Worm (Caenorhabditis elegans) whole organism, L1 larva: ENCODE data around the gene rps-4.

Experiments used
- C04F5.9 ChIP-seq: sonication (generic microtip); optimal IDR thresholded peaks from 2 replicates; lab custom pipeline; 2016; ENCODE audit warnings: missing genetic modification characterization, missing compliant biosample characterization
- C16A3.4 ChIP-seq: fragments of 150-350 bp; optimal IDR thresholded peaks from 2 replicates; lab custom pipeline; 2014; ENCODE audit warnings: missing biosample characterization, missing genetic modification characterization
- F16B12.6 ChIP-seq: fragments of 150-350 bp; optimal IDR thresholded peaks from 2 replicates; lab custom pipeline; 2014; ENCODE audit warnings: missing biosample characterization, missing genetic modification characterization
- ama-1 ChIP-seq: fragments of 150-350 bp; optimal IDR thresholded peaks from 2 replicates; lab custom pipeline; 2014
- blmp-1 ChIP-seq: fragments of 150-350 bp; optimal IDR thresholded peaks from 2 replicates; lab custom pipeline; 2014; ENCODE audit warnings: missing biosample characterization, missing genetic modification characterization
- ceh-8 ChIP-seq: fragments of 200-800 bp; sonication (Bioruptor generic); optimal IDR thresholded peaks from 2 replicates; lab custom pipeline; 2018; ENCODE audit warnings: mild to moderate bottlenecking, missing genetic modification characterization, moderate library complexity, missing compliant biosample characterization
- ceh-88 ChIP-seq: fragments of 200-800 bp; sonication (Bioruptor generic); IDR thresholded peaks from 2 replicates; pipeline ENCODE4 v1.3.6; 2022; ENCODE audit warnings: missing genetic modification characterization, missing compliant biosample characterization
- ceh-90 ChIP-seq: sonication (generic microtip); optimal IDR thresholded peaks from 2 replicates; lab custom pipeline; 2016; ENCODE audit warnings: missing genetic modification characterization, missing compliant biosample characterization
- ces-1 ChIP-seq: fragments of 150-350 bp; optimal IDR thresholded peaks from 2 replicates; lab custom pipeline; 2014; ENCODE audit warnings: missing biosample characterization, missing genetic modification reagents, missing genetic modification characterization
- dpl-1 ChIP-seq, 3 experiments: fragments of 150-350 bp in 2 of 3; sonication (generic microtip) in 1 of 3; optimal IDR thresholded peaks; 2 replicates each; lab custom pipeline; 2014 to 2017; ENCODE audit warnings: missing biosample characterization in 3 of 3, missing genetic modification characterization in 3 of 3, missing genetic modification reagents in 3 of 3
- dsc-1 ChIP-seq: sonication (generic microtip); optimal IDR thresholded peaks from 2 replicates; lab custom pipeline; 2016; ENCODE audit warnings: mild to moderate bottlenecking, missing genetic modification characterization, missing compliant biosample characterization
- efl-1 ChIP-seq, 4 experiments: fragments of 150-350 bp; optimal IDR thresholded peaks in 3 of 4; peaks in 1 of 4; 1 replicate in 1 of 4; 2 replicates in 3 of 4; lab custom pipeline; 2014; ENCODE audit warnings: missing biosample characterization in 2 of 4, missing genetic modification characterization in 2 of 4, missing genetic modification reagents in 2 of 4
- efl-3 ChIP-seq: fragments of 200-800 bp; sonication (Bioruptor generic); optimal IDR thresholded peaks from 2 replicates; lab custom pipeline; 2018; ENCODE audit warnings: mild to moderate bottlenecking, missing genetic modification characterization, missing compliant biosample characterization
- egl-13 ChIP-seq: sonication (generic microtip); optimal IDR thresholded peaks from 2 replicates; lab custom pipeline; 2016; ENCODE audit warnings: missing genotype, missing genetic modification reagents, missing genetic modification characterization, missing compliant biosample characterization
- egl-27 ChIP-seq, 2 experiments: fragments of 150-350 bp in 1 of 2; sonication (generic microtip); optimal IDR thresholded peaks; 3 replicates each; lab custom pipeline; 2017 to 2018; ENCODE audit warnings: missing biosample characterization in 2 of 2, missing genetic modification characterization in 2 of 2, missing genetic modification reagents in 2 of 2
- ets-5 ChIP-seq: fragments of 200-800 bp; sonication (Bioruptor generic); IDR thresholded peaks from 2 replicates; pipeline ENCODE4 v1.3.6; 2022; ENCODE audit warnings: missing genetic modification characterization, missing compliant biosample characterization
- fkh-10 ChIP-seq: sonication (generic microtip); optimal IDR thresholded peaks from 2 replicates; lab custom pipeline; 2017; ENCODE audit warnings: missing biosample characterization, missing genetic modification reagents, missing genetic modification characterization
- fkh-4 ChIP-seq: sonication (generic microtip); optimal IDR thresholded peaks from 2 replicates; lab custom pipeline; 2016; ENCODE audit warnings: missing compliant biosample characterization, missing genetic modification characterization, borderline replicate concordance
- fkh-8 ChIP-seq: sonication (generic microtip); optimal IDR thresholded peaks from 2 replicates; lab custom pipeline; 2016; ENCODE audit warnings: mild to moderate bottlenecking, missing genetic modification characterization, missing compliant biosample characterization
- fos-1 ChIP-seq: fragments of 150-350 bp; optimal IDR thresholded peaks from 2 replicates; lab custom pipeline; 2014; ENCODE audit warnings: missing biosample characterization, missing genetic modification characterization
- grh-1 ChIP-seq: fragments of 200-800 bp; sonication (Bioruptor generic); IDR thresholded peaks from 2 replicates; pipeline ENCODE4 v1.3.6; 2022; ENCODE audit warnings: missing genetic modification reagents, missing genetic modification characterization, missing compliant biosample characterization
- hlh-17 ChIP-seq: fragments of 200-800 bp; sonication (Bioruptor generic); optimal IDR thresholded peaks from 2 replicates; lab custom pipeline; 2018; ENCODE audit warnings: missing genetic modification characterization, mild to moderate bottlenecking, missing compliant biosample characterization, moderate library complexity, borderline replicate concordance
- isw-1 ChIP-seq: fragments of 200-800 bp; sonication (Bioruptor generic); IDR thresholded peaks from 2 replicates; pipeline ENCODE4 v1.3.6; 2022; ENCODE audit warnings: missing genetic modification characterization, missing compliant biosample characterization
- jun-1 ChIP-seq: fragments of 150-350 bp; optimal IDR thresholded peaks from 2 replicates; lab custom pipeline; 2014; ENCODE audit warnings: missing biosample characterization, missing genetic modification reagents, missing genetic modification characterization
- lin-13 ChIP-seq: fragments of 150-350 bp; optimal IDR thresholded peaks from 2 replicates; lab custom pipeline; 2014; ENCODE audit warnings: missing biosample characterization, missing genetic modification reagents, missing genetic modification characterization
- lin-39 ChIP-seq: fragments of 150-350 bp; optimal IDR thresholded peaks from 2 replicates; lab custom pipeline; 2014; ENCODE audit warnings: missing biosample characterization, missing genetic modification reagents, missing genetic modification characterization
- lir-3 ChIP-seq: sonication (generic microtip); optimal IDR thresholded peaks from 2 replicates; lab custom pipeline; 2016; ENCODE audit warnings: mild to moderate bottlenecking, missing genetic modification characterization, moderate library complexity, missing compliant biosample characterization; ENCODE audit not compliant: poor library complexity
- lsy-2 ChIP-seq, 2 experiments: fragments of 150-350 bp; optimal IDR thresholded peaks; 2 replicates each; lab custom pipeline; 2014; ENCODE audit warnings: missing biosample characterization in 2 of 2, missing genetic modification characterization in 2 of 2
- mab-9 ChIP-seq: fragments of 200-800 bp; sonication (Bioruptor generic); IDR thresholded peaks from 2 replicates; pipeline ENCODE4 v1.3.6; 2022; ENCODE audit warnings: missing genetic modification reagents, missing genetic modification characterization, missing compliant biosample characterization
- mdl-1 ChIP-seq, 2 experiments: fragments of 150-350 bp; optimal IDR thresholded peaks; 2 replicates each; lab custom pipeline; 2014 to 2017; ENCODE audit warnings: missing biosample characterization in 2 of 2, missing genetic modification characterization in 2 of 2, inconsistent platforms in 1 of 2
- mep-1 ChIP-seq: fragments of 150-350 bp; optimal IDR thresholded peaks from 2 replicates; lab custom pipeline; 2014; ENCODE audit warnings: missing biosample characterization, missing genetic modification characterization
- nhr-11 ChIP-seq: fragments of 150-350 bp; optimal IDR thresholded peaks from 2 replicates; lab custom pipeline; 2014; ENCODE audit warnings: missing biosample characterization, missing genetic modification characterization
- nhr-12 ChIP-seq: sonication (generic microtip); optimal IDR thresholded peaks from 2 replicates; lab custom pipeline; 2017; ENCODE audit warnings: missing biosample characterization, missing genetic modification characterization
- nhr-19 ChIP-seq: fragments of 200-800 bp; sonication (Bioruptor generic); conservative IDR thresholded peaks from 2 replicates; pipeline ENCODE4 v1.3.6; 2022; ENCODE audit warnings: missing genetic modification characterization, missing compliant biosample characterization
- nhr-71 ChIP-seq: sonication (generic microtip); optimal IDR thresholded peaks from 2 replicates; lab custom pipeline; 2016; ENCODE audit warnings: mild to moderate bottlenecking, missing genetic modification characterization, moderate library complexity, missing compliant biosample characterization
- nhr-76 ChIP-seq: sonication (generic microtip); optimal IDR thresholded peaks from 2 replicates; lab custom pipeline; 2017; ENCODE audit warnings: missing biosample characterization, missing genetic modification characterization
- nhr-84 ChIP-seq: sonication (generic microtip); optimal IDR thresholded peaks from 2 replicates; lab custom pipeline; 2017; ENCODE audit warnings: missing biosample characterization, missing genetic modification characterization
- pag-3 ChIP-seq: sonication (generic microtip); optimal IDR thresholded peaks from 2 replicates; lab custom pipeline; 2017; ENCODE audit warnings: missing genetic modification characterization, mild to moderate bottlenecking, missing compliant biosample characterization, antibody characterized with exemption, borderline replicate concordance; ENCODE audit not compliant: insufficient read depth
- pax-3 ChIP-seq: fragments of 200-800 bp; sonication (Bioruptor generic); optimal IDR thresholded peaks from 2 replicates; lab custom pipeline; 2018; ENCODE audit warnings: mild to moderate bottlenecking, missing genetic modification characterization, moderate library complexity, missing compliant biosample characterization
- pqm-1 ChIP-seq: sonication (generic microtip); optimal IDR thresholded peaks from 3 replicates; lab custom pipeline; 2017; ENCODE audit warnings: missing biosample characterization, missing genetic modification characterization
- rnt-1 ChIP-seq: sonication (generic microtip); optimal IDR thresholded peaks from 2 replicates; lab custom pipeline; 2016; ENCODE audit warnings: mild to moderate bottlenecking, missing genetic modification characterization, moderate library complexity, missing compliant biosample characterization
- snpc-4 ChIP-seq: fragments of 150-350 bp; optimal IDR thresholded peaks from 2 replicates; lab custom pipeline; 2014; ENCODE audit warnings: missing biosample characterization, missing genetic modification characterization
- snu-23 ChIP-seq: sonication (generic microtip); optimal IDR thresholded peaks from 2 replicates; lab custom pipeline; 2016; ENCODE audit warnings: missing genetic modification characterization, missing compliant biosample characterization
- sox-4 ChIP-seq: sonication (generic microtip); optimal IDR thresholded peaks from 2 replicates; lab custom pipeline; 2016; ENCODE audit warnings: missing genetic modification characterization, missing compliant biosample characterization
- sptf-1 ChIP-seq: fragments of 150-350 bp; optimal IDR thresholded peaks from 2 replicates; lab custom pipeline; 2014; ENCODE audit warnings: missing biosample characterization, missing genetic modification characterization
- swsn-7 ChIP-seq: sonication (generic microtip); optimal IDR thresholded peaks from 2 replicates; lab custom pipeline; 2016; ENCODE audit warnings: missing genetic modification characterization, missing compliant biosample characterization
- unc-130 ChIP-seq: fragments of 150-350 bp; optimal IDR thresholded peaks from 2 replicates; lab custom pipeline; 2017; ENCODE audit warnings: missing biosample characterization, missing genetic modification characterization, inconsistent platforms
- unc-62 ChIP-seq: fragments of 150-350 bp; optimal IDR thresholded peaks from 2 replicates; lab custom pipeline; 2014; ENCODE audit warnings: missing biosample characterization, missing genetic modification reagents, missing genetic modification characterization
- unc-86 ChIP-seq: sonication (generic microtip); optimal IDR thresholded peaks from 2 replicates; lab custom pipeline; 2016; ENCODE audit warnings: missing genetic modification characterization, missing compliant biosample characterization
- xbp-1 ChIP-seq: sonication (generic microtip); optimal IDR thresholded peaks from 2 replicates; lab custom pipeline; 2016; ENCODE audit warnings: missing genetic modification characterization, missing compliant biosample characterization
- zag-1 ChIP-seq: fragments of 150-350 bp; optimal IDR thresholded peaks from 2 replicates; lab custom pipeline; 2014; ENCODE audit warnings: missing biosample characterization, missing genetic modification characterization
- ztf-4 ChIP-seq: fragments of 150-350 bp; optimal IDR thresholded peaks from 2 replicates; lab custom pipeline; 2014; ENCODE audit warnings: missing biosample characterization, missing genetic modification characterization

The rps-4 gene

ce11 chrIV:7047762-7048178 lies 36.7 kb downstream of the rps-4 start (continued):
- TF ChIP-seq snpc-4 (tag; lab: Kevin White, UChicago) (peak; percentile 27), unc-86 (tag; lab: Kevin White, UChicago) (no peak), sptf-1 (tag; lab: Kevin White, UChicago) (no peak), nhr-71 (tag; lab: Kevin White, UChicago) (peak; percentile 91), pax-3 (tag; lab: Kevin White, UChicago) (no peak), mep-1 (tag; lab: Kevin White, UChicago) (peak; percentile 65), isw-1 (GFP tag; lab: Robert Waterston, UW) (no peak), nhr-11 (tag; lab: Kevin White, UChicago) (no peak), F16B12.6 (tag; lab: Kevin White, UChicago) (no peak), ama-1 (lab: Kevin White, UChicago) (peak; percentile 69), lsy-2 (tag; optimal IDR thresholded peaks at IDR 0.05; lab: Kevin White, UChicago) (peak; percentile 66 to 67), fos-1 (tag; lab: Kevin White, UChicago) (peak; percentile 71), unc-130 (tag; lab: Kevin White, UChicago) (no peak), snu-23 (GFP tag; lab: Kevin White, UChicago) (peak; percentile 91), egl-27 (tag; optimal IDR thresholded peaks at IDR 0.05; lab: Kevin White, UChicago) (peak in 1 of 2 experiments; percentile 59), nhr-84 (tag; lab: Kevin White, UChicago) (no peak), pqm-1 (tag; lab: Kevin White, UChicago) (no peak), efl-3 (no peak), egl-13 (tag; lab: Kevin White, UChicago) (no peak), zag-1 (tag; lab: Kevin White, UChicago) (no peak), C16A3.4 (peak; percentile 44), dsc-1 (tag; lab: Kevin White, UChicago) (no peak), ceh-90 (no peak), rnt-1 (tag; lab: Kevin White, UChicago) (peak; percentile 39), jun-1 (peak; percentile 28), lir-3 (tag; lab: Kevin White, UChicago) (no peak), nhr-12 (no peak), unc-62 (no peak), nhr-19 (GFP tag; lab: Robert Waterston, UW) (peak; percentile 83), grh-1 (GFP tag; lab: Robert Waterston, UW) (peak; percentile 78), ztf-4 (no peak), sox-4 (tag; lab: Kevin White, UChicago) (no peak), fkh-4 (tag; lab: Kevin White, UChicago) (no peak), xbp-1 (tag; lab: Kevin White, UChicago) (peak; percentile 49), mdl-1 (tag; optimal IDR thresholded peaks at IDR 0.05; lab: Kevin White, UChicago) (peak in 1 of 2 experiments; percentile 86), efl-1 (optimal IDR thresholded peaks at IDR 0.05; lab: Kevin White, UChicago) (peak; percentile 27 to 56), efl-1 (GFP tag; optimal IDR thresholded peaks at IDR 0.05 in 1 of 2; lab: Kevin White, UChicago) (peak; percentile 22 to 91), nhr-76 (tag; lab: Kevin White, UChicago) (no peak), blmp-1 (tag; lab: Kevin White, UChicago) (peak; percentile 79), lin-39 (no peak), swsn-7 (tag; lab: Kevin White, UChicago) (peak; percentile 49), fkh-8 (tag; lab: Kevin White, UChicago) (no peak)

- TF ChIP-seq ces-1 (GFP tag; lab: Kevin White, UChicago) (no peak), mab-9 (no peak), ceh-8 (no peak), efl-1 (optimal IDR thresholded peaks at IDR 0.05; lab: Kevin White, UChicago) (no peak), efl-1 (GFP tag; optimal IDR thresholded peaks at IDR 0.05 in 1 of 2; lab: Kevin White, UChicago) (no peak), nhr-71 (tag; lab: Kevin White, UChicago) (peak; percentile 76), nhr-76 (tag; lab: Kevin White, UChicago) (no peak), ets-5 (no peak), fkh-10 (no peak), lin-13 (GFP tag; lab: Kevin White, UChicago) (no peak), hlh-17 (no peak), dpl-1 (GFP tag; optimal IDR thresholded peaks at IDR 0.05; lab: Kevin White, UChicago) (no peak), C04F5.9 (tag; lab: Kevin White, UChicago) (no peak), pag-3 (no peak), fos-1 (tag; lab: Kevin White, UChicago) (no peak), ceh-88 (GFP tag; lab: Robert Waterston, UW) (no peak), fkh-4 (tag; lab: Kevin White, UChicago) (no peak)
These were observed 37.7 kb downstream of the rps-4 start for ce11 chrIV:7046641-7047361.
